Fruit fly (Drosophila melanogaster): ENCODE measurements around the gene Antdh.

DNA sequence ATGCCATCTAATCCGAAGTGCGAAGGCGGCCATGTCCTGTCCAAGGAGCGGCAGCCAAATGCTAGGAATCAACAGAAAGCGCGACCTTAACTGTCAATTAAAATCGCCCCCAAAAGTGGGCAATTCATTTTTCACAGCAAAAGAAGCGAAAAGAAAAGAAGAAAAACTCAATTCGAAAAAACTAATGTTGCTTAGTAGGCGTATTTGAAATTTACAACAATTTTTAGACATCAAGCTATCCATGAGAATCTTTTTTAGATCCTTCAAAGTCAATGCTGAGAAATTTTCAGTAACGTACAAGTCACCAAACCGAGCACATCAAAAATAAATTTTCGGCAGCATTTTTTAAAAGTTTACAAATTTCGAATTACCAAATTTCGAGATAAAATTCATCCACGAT lies 13.8 kb upstream of the Antdh start, which contains the start of gene CG15200:
- no peak for TF ChIP-seq fru (GFP tag; optimal IDR thresholded peaks at IDR 0.05)
- no peak for TF ChIP-seq tai (GFP tag; optimal IDR thresholded peaks at IDR 0.05)
- TF ChIP-seq br (GFP tag; optimal IDR thresholded peaks at IDR 0.05): no peak
- TF ChIP-seq Dfd (GFP tag; optimal IDR thresholded peaks at IDR 0.05): no peak
- no peak for TF ChIP-seq usp (GFP tag; optimal IDR thresholded peaks at IDR 0.05)

All from whole organism, wandering third instar larva.